Fruit fly (Drosophila melanogaster): ENCODE data around the gene Sema1a.

Gene Sema1a

dm6 chr2L:8511723-8512122 lies 30.2 kb upstream of the Sema1a start, which contains the start of gene CG13096 (continued):
- no peak for TF ChIP-seq CG10431 (GFP tag; optimal IDR thresholded peaks at IDR 0.05)
- TF ChIP-seq Gug (GFP tag; IDR thresholded peaks at IDR 0.05): peak; percentile 9; the same call in 1 of the 4 replicates
- TF ChIP-seq gsb (GFP tag; IDR thresholded peaks at IDR 0.05): no peak
- peak; percentile 97 for TF ChIP-seq Scr (GFP tag; IDR thresholded peaks at IDR 0.05; ENCODE audit: partially characterized antibody)
- TF ChIP-seq ato (GFP tag; IDR thresholded peaks at IDR 0.05; ENCODE audit: partially characterized antibody): peak; percentile 98
- peak; percentile 49 for TF ChIP-seq B-H2 (GFP tag; optimal IDR thresholded peaks at IDR 0.05)
- peak; percentile 52; the same call in 1 of the 3 replicates for TF ChIP-seq Dbx (GFP tag; IDR thresholded peaks at IDR 0.05)
- TF ChIP-seq CG8924 (tag; optimal IDR thresholded peaks at IDR 0.05): peak; percentile 6
- peak; percentile 71 for TF ChIP-seq nmo (GFP tag; optimal IDR thresholded peaks at IDR 0.05)
- no peak for TF ChIP-seq Poxn (GFP tag; IDR thresholded peaks at IDR 0.05)
- TF ChIP-seq hkb (optimal IDR thresholded peaks at IDR 0.05): no peak
- TF ChIP-seq hkb (GFP tag; IDR thresholded peaks at IDR 0.05): no peak
- no peak for TF ChIP-seq dmrt99B (tag; optimal IDR thresholded peaks at IDR 0.05)
- peak; percentile 77 for TF ChIP-seq Lhr (GFP tag; optimal IDR thresholded peaks at IDR 0.05)
- TF ChIP-seq lilli (GFP tag; optimal IDR thresholded peaks at IDR 0.05): peak; percentile 47
- TF ChIP-seq CG9817 (tag; optimal IDR thresholded peaks at IDR 0.05): no peak
- peak; percentile 100 for TF ChIP-seq CG3995 (GFP tag; optimal IDR thresholded peaks at IDR 0.05)
- TF ChIP-seq CG18262 (tag; optimal IDR thresholded peaks at IDR 0.05): peak; percentile 12
- peak; percentile 25; the same call in 1 of the 3 replicates for TF ChIP-seq ase (GFP tag; IDR thresholded peaks at IDR 0.05)
- TF ChIP-seq sens (GFP tag): peak; percentile 48
- TF ChIP-seq fd102C (GFP tag; optimal IDR thresholded peaks at IDR 0.05): no peak
- TF ChIP-seq Hr39 (optimal IDR thresholded peaks at IDR 0.05): no peak
- TF ChIP-seq Drgx (GFP tag; IDR thresholded peaks at IDR 0.05): no peak
- peak; percentile 98 for TF ChIP-seq CG16813 (GFP tag; IDR thresholded peaks at IDR 0.05; ENCODE audit: partially characterized antibody)
- TF ChIP-seq CG14710 (tag; optimal IDR thresholded peaks at IDR 0.05): peak; percentile 76
- TF ChIP-seq hbn (GFP tag; IDR thresholded peaks at IDR 0.05; ENCODE audit: partially characterized antibody): peak; percentile 99
- no peak for TF ChIP-seq ken (GFP tag; IDR thresholded peaks at IDR 0.05)
- TF ChIP-seq Dp (GFP tag; optimal IDR thresholded peaks at IDR 0.05): peak; percentile 83
- TF ChIP-seq Xrp1 (GFP tag; IDR thresholded peaks at IDR 0.05): 0 out of 2 replicates have a peak, but pooled peaks have one; percentile 14
- TF ChIP-seq MBD-R2 (GFP tag; IDR thresholded peaks at IDR 0.05): peak; percentile 84
- peak; percentile 97 for TF ChIP-seq cwo (GFP tag; optimal IDR thresholded peaks at IDR 0.05)
- TF ChIP-seq Elba2 (GFP tag; optimal IDR thresholded peaks at IDR 0.05): no peak
- no peak for TF ChIP-seq Mrtf (GFP tag; IDR thresholded peaks at IDR 0.05)
- peak; percentile 99 for TF ChIP-seq sna (GFP tag; IDR thresholded peaks at IDR 0.05; ENCODE audit: partially characterized antibody)
- peak; percentile 6 for TF ChIP-seq CrebB (tag; optimal IDR thresholded peaks at IDR 0.05)
- no peak for TF ChIP-seq CG6683 (GFP tag; optimal IDR thresholded peaks at IDR 0.05)
- TF ChIP-seq knrl (GFP tag; IDR thresholded peaks at IDR 0.05; ENCODE audit: partially characterized antibody): peak; percentile 98
- peak; percentile 51 for TF ChIP-seq CHES-1-like (GFP tag; optimal IDR thresholded peaks at IDR 0.05)
- peak; percentile 24 for TF ChIP-seq exex (tag; optimal IDR thresholded peaks at IDR 0.05)
- no peak for TF ChIP-seq CG14050 (GFP tag; IDR thresholded peaks at IDR 0.05)

dm6 chr2L:8514748-8515147 lies 27.2 kb upstream of the Sema1a start, which contains the start of the genes CG13097 and PIG-U:
TSS of gene CG13097 (minus strand) at chr2L:8514868.
TSS of gene PIG-U (plus strand) at chr2L:8515096.
- peak; percentile 30 for TF ChIP-seq CrebB (tag; optimal IDR thresholded peaks at IDR 0.05)
- peak; percentile 72; the same call in 2 of the 3 replicates for TF ChIP-seq CG14050 (GFP tag; IDR thresholded peaks at IDR 0.05)
- no peak for TF ChIP-seq usp (GFP tag; optimal IDR thresholded peaks at IDR 0.05)
- TF ChIP-seq sens-2 (GFP tag; IDR thresholded peaks at IDR 0.05): 0 out of 2 replicates have a peak, but pooled peaks have one; percentile 36
- TF ChIP-seq br (optimal IDR thresholded peaks at IDR 0.05): no peak
- TF ChIP-seq CG3995 (GFP tag; optimal IDR thresholded peaks at IDR 0.05): peak; percentile 92
- TF ChIP-seq aop (GFP tag; IDR thresholded peaks at IDR 0.05): no peak
- no peak for TF ChIP-seq ato (GFP tag; IDR thresholded peaks at IDR 0.05; ENCODE audit: partially characterized antibody)
- no peak for TF ChIP-seq CG6254 (GFP tag; optimal IDR thresholded peaks at IDR 0.05)
- TF ChIP-seq ttk (GFP tag; IDR thresholded peaks at IDR 0.05): peak; percentile 50
- TF ChIP-seq slbo (GFP tag; IDR thresholded peaks at IDR 0.05): peak; percentile 92
- peak; percentile 20 for TF ChIP-seq Usf (GFP tag; optimal IDR thresholded peaks at IDR 0.05)
- peak; percentile 46 for TF ChIP-seq CG9437 (GFP tag; optimal IDR thresholded peaks at IDR 0.05)
- peak; percentile 85 for TF ChIP-seq Gug (GFP tag; IDR thresholded peaks at IDR 0.05)
- no peak for TF ChIP-seq CG12071 (GFP tag; optimal IDR thresholded peaks at IDR 0.05)
- peak in 1 of 3 experiments; percentile 23 for TF ChIP-seq Stat92E (GFP tag; optimal IDR thresholded peaks at IDR 0.05)
- peak; percentile 70; the same call in 2 of the 3 replicates for TF ChIP-seq ase (GFP tag; IDR thresholded peaks at IDR 0.05)
- TF ChIP-seq nerfin-2 (GFP tag; IDR thresholded peaks at IDR 0.05; ENCODE audit: partially characterized antibody): peak; percentile 77

All from whole organism, embryonic.